Worm (Caenorhabditis elegans) whole organism, L3 larva: Measurements from ENCODE around the gene R07E5.5.

Experiments
- R02D3.7 ChIP-seq: fragments of 150-350 bp; optimal IDR thresholded peaks from 2 replicates; lab custom pipeline; 2014; ENCODE audit warnings: missing biosample characterization, missing genetic modification characterization
- aly-2 ChIP-seq: fragments of 150-350 bp; optimal IDR thresholded peaks from 2 replicates; lab custom pipeline; 2014; ENCODE audit warnings: missing biosample characterization, missing genetic modification characterization
- ama-1 ChIP-seq: fragments of 150-350 bp; optimal IDR thresholded peaks from 2 replicates; lab custom pipeline; 2018
- ceh-16 ChIP-seq: sonication (generic microtip); optimal IDR thresholded peaks from 2 replicates; lab custom pipeline; 2017; ENCODE audit warnings: missing biosample characterization, missing genetic modification characterization
- ceh-28 ChIP-seq: fragments of 150-350 bp; optimal IDR thresholded peaks from 2 replicates; lab custom pipeline; 2014; ENCODE audit warnings: missing biosample characterization, missing genetic modification reagents, missing genetic modification characterization
- ceh-82 ChIP-seq: fragments of 150-350 bp; optimal IDR thresholded peaks from 2 replicates; lab custom pipeline; 2014; ENCODE audit warnings: missing biosample characterization, missing genetic modification characterization
- egl-27 ChIP-seq: sonication (generic microtip); optimal IDR thresholded peaks from 4 replicates; lab custom pipeline; 2017; ENCODE audit warnings: missing biosample characterization, missing genetic modification reagents, missing genetic modification characterization
- elt-2 ChIP-seq: sonication (generic microtip); optimal IDR thresholded peaks from 2 replicates; lab custom pipeline; 2016; ENCODE audit warnings: missing genetic modification reagents, mild to moderate bottlenecking, missing genetic modification characterization, missing compliant biosample characterization
- elt-3 ChIP-seq, 3 experiments: fragments of 150-350 bp in 1 of 3; sonication (generic microtip) in 2 of 3; optimal IDR thresholded peaks; 2 replicates in 2 of 3; 4 replicates in 1 of 3; lab custom pipeline; 2014 to 2017; ENCODE audit warnings: missing biosample characterization in 3 of 3, missing genetic modification characterization in 3 of 3
- eor-1 ChIP-seq, 2 experiments: fragments of 150-350 bp; optimal IDR thresholded peaks; 2 replicates each; lab custom pipeline; 2014 to 2018; ENCODE audit warnings: missing biosample characterization in 2 of 2, missing genetic modification characterization in 2 of 2
- fkh-2 ChIP-seq: fragments of 150-350 bp; optimal IDR thresholded peaks from 2 replicates; lab custom pipeline; 2014; ENCODE audit warnings: missing biosample characterization, missing genetic modification reagents, missing genetic modification characterization
- fos-1 ChIP-seq: fragments of 150-350 bp; optimal IDR thresholded peaks from 2 replicates; lab custom pipeline; 2014; ENCODE audit warnings: missing biosample characterization, missing genetic modification characterization
- hmg-11 ChIP-seq: sonication (generic microtip); optimal IDR thresholded peaks from 2 replicates; lab custom pipeline; 2016; ENCODE audit warnings: missing genetic modification characterization, missing compliant biosample characterization
- jun-1 ChIP-seq: fragments of 150-350 bp; optimal IDR thresholded peaks from 2 replicates; lab custom pipeline; 2014; ENCODE audit warnings: missing biosample characterization, missing genetic modification reagents, missing genetic modification characterization
- lin-15B ChIP-seq: fragments of 150-350 bp; optimal IDR thresholded peaks from 2 replicates; lab custom pipeline; 2014; ENCODE audit warnings: missing biosample characterization, missing genetic modification characterization
- lin-39 ChIP-seq: fragments of 150-350 bp; optimal IDR thresholded peaks from 2 replicates; lab custom pipeline; 2018; ENCODE audit warnings: missing biosample characterization, missing genetic modification reagents, missing genetic modification characterization
- lsy-12 ChIP-seq: sonication (generic microtip); optimal IDR thresholded peaks from 2 replicates; lab custom pipeline; 2016; ENCODE audit warnings: mild to moderate bottlenecking, missing genetic modification characterization, missing compliant biosample characterization
- mdl-1 ChIP-seq: fragments of 150-350 bp; optimal IDR thresholded peaks from 2 replicates; lab custom pipeline; 2014; ENCODE audit warnings: missing biosample characterization, missing genetic modification characterization
- mml-1 ChIP-seq: fragments of 150-350 bp; sonication (generic microtip); optimal IDR thresholded peaks from 3 replicates; lab custom pipeline; 2014; ENCODE audit warnings: missing biosample characterization, missing genetic modification characterization
- nfya-1 ChIP-seq: sonication (generic microtip); optimal IDR thresholded peaks from 2 replicates; lab custom pipeline; 2017; ENCODE audit warnings: missing genetic modification characterization, mild to moderate bottlenecking, missing compliant biosample characterization, antibody characterized with exemption, moderate library complexity; ENCODE audit not compliant: insufficient read depth
- nhr-11 ChIP-seq: fragments of 150-350 bp; optimal IDR thresholded peaks from 2 replicates; lab custom pipeline; 2014; ENCODE audit warnings: missing biosample characterization, missing genetic modification characterization
- nhr-12 ChIP-seq: fragments of 150-350 bp; optimal IDR thresholded peaks from 2 replicates; lab custom pipeline; 2014; ENCODE audit warnings: missing biosample characterization, missing genetic modification characterization
- nhr-23 ChIP-seq: fragments of 150-350 bp; optimal IDR thresholded peaks from 2 replicates; lab custom pipeline; 2014; ENCODE audit warnings: missing biosample characterization, missing genetic modification reagents, missing genetic modification characterization
- nhr-237 ChIP-seq: fragments of 150-350 bp; optimal IDR thresholded peaks from 2 replicates; lab custom pipeline; 2014; ENCODE audit warnings: missing biosample characterization, missing genetic modification characterization
- nhr-25 ChIP-seq: sonication (generic microtip); optimal IDR thresholded peaks from 2 replicates; lab custom pipeline; 2017; ENCODE audit warnings: missing biosample characterization, missing genetic modification characterization
- nhr-43 ChIP-seq: sonication (generic microtip); optimal IDR thresholded peaks from 2 replicates; lab custom pipeline; 2016; ENCODE audit warnings: mild to moderate bottlenecking, missing genetic modification characterization, missing compliant biosample characterization; ENCODE audit not compliant: poor library complexity, severe bottlenecking
- nhr-67 ChIP-seq: fragments of 150-350 bp; optimal IDR thresholded peaks from 2 replicates; lab custom pipeline; 2014; ENCODE audit warnings: missing biosample characterization, missing genetic modification characterization
- nhr-76 ChIP-seq: fragments of 150-350 bp; sonication (generic microtip); optimal IDR thresholded peaks from 5 replicates; lab custom pipeline; 2014; ENCODE audit warnings: missing biosample characterization, missing genetic modification characterization
- nhr-77 ChIP-seq: fragments of 150-350 bp; optimal IDR thresholded peaks from 2 replicates; lab custom pipeline; 2014; ENCODE audit warnings: missing biosample characterization, missing genetic modification characterization
- pha-4 ChIP-seq: fragments of 150-350 bp; optimal IDR thresholded peaks from 2 replicates; lab custom pipeline; 2014; ENCODE audit warnings: missing biosample characterization, missing genetic modification reagents, missing genetic modification characterization
- pqm-1 ChIP-seq: fragments of 150-350 bp; optimal IDR thresholded peaks from 2 replicates; lab custom pipeline; 2017; ENCODE audit warnings: missing biosample characterization, missing genetic modification characterization, inconsistent platforms
- sea-2 ChIP-seq: fragments of 150-350 bp; sonication (generic microtip); optimal IDR thresholded peaks from 4 replicates; lab custom pipeline; 2014; ENCODE audit warnings: missing biosample characterization, missing genetic modification reagents, missing genetic modification characterization
- skn-1 ChIP-seq: fragments of 150-350 bp; optimal IDR thresholded peaks from 2 replicates; lab custom pipeline; 2014; ENCODE audit warnings: missing biosample characterization, missing genetic modification characterization
- snpc-4 ChIP-seq: fragments of 150-350 bp; optimal IDR thresholded peaks from 2 replicates; lab custom pipeline; 2014; ENCODE audit warnings: missing biosample characterization, missing genetic modification characterization
- tbx-2 ChIP-seq: sonication (generic microtip); optimal IDR thresholded peaks from 2 replicates; lab custom pipeline; 2016; ENCODE audit warnings: mild to moderate bottlenecking, missing genetic modification characterization, missing compliant biosample characterization
- unc-39 ChIP-seq: sonication (generic microtip); optimal IDR thresholded peaks from 4 replicates; lab custom pipeline; 2017; ENCODE audit warnings: missing biosample characterization, missing genetic modification characterization
- zag-1 ChIP-seq: fragments of 150-350 bp; optimal IDR thresholded peaks from 2 replicates; lab custom pipeline; 2014; ENCODE audit warnings: missing biosample characterization, missing genetic modification characterization
- ztf-11 ChIP-seq: fragments of 150-350 bp; optimal IDR thresholded peaks from 2 replicates; lab custom pipeline; 2014; ENCODE audit warnings: missing biosample characterization, missing genetic modification characterization

Gene R07E5.5

ce11 chrIII:4413099-4413498 is 15.9 kb downstream of the R07E5.5 start, which contains the start of gene mpc-1:
TSS of gene mpc-1 (plus strand) at chrIII:4413457.
- TF ChIP-seq nfya-1 (tag; lab: Kevin White, UChicago) (no peak), snpc-4 (peak; percentile 57), tbx-2 (tag; lab: Kevin White, UChicago) (no peak), aly-2 (tag; lab: Kevin White, UChicago) (no peak), lsy-12 (no peak), fos-1 (no peak), R02D3.7 (tag; lab: Kevin White, UChicago) (no peak), pha-4 (tag; lab: Kevin White, UChicago) (peak; percentile 64), elt-3 (tag; optimal IDR thresholded peaks at IDR 0.05; lab: Kevin White, UChicago) (peak in 2 of 3 experiments; percentile 68 to 80), skn-1 (tag; lab: Kevin White, UChicago) (peak; percentile 48), pqm-1 (tag; lab: Kevin White, UChicago) (peak; percentile 95), elt-2 (tag; lab: Kevin White, UChicago) (peak; percentile 89), egl-27 (tag; lab: Kevin White, UChicago) (no peak), nhr-237 (tag; lab: Kevin White, UChicago) (no peak), eor-1 (tag; optimal IDR thresholded peaks at IDR 0.05; lab: Kevin White, UChicago) (no peak), sea-2 (GFP tag; lab: Kevin White, UChicago) (no peak), ceh-28 (tag; lab: Kevin White, UChicago) (peak; percentile 19), jun-1 (tag; lab: Kevin White, UChicago) (peak; percentile 51)
- TF ChIP-seq, all 47 proteins: peak for 8

ce11 chrIII:4414041-4414440 is 16.8 kb downstream of the R07E5.5 start:
- TF ChIP-seq lin-15B (tag; lab: Kevin White, UChicago) (peak; percentile 0), elt-2 (tag; lab: Kevin White, UChicago) (peak; percentile 30), nhr-25 (peak; percentile 22), nhr-23 (tag; lab: Kevin White, UChicago) (peak; percentile 29), tbx-2 (tag; lab: Kevin White, UChicago) (peak; percentile 9), lin-39 (tag; lab: Kevin White, UChicago) (peak; percentile 33), hmg-11 (tag; lab: Kevin White, UChicago) (peak; percentile 43), nhr-43 (peak; percentile 71), snpc-4 (peak; percentile 98), nfya-1 (tag; lab: Kevin White, UChicago) (peak; percentile 55), lsy-12 (peak; percentile 63), pha-4 (tag; lab: Kevin White, UChicago) (peak; percentile 14)

- TF ChIP-seq ceh-82 (tag; lab: Kevin White, UChicago): no peak
- no peak for TF ChIP-seq nhr-77 (tag; lab: Kevin White, UChicago)
- no peak for TF ChIP-seq nhr-76 (tag; lab: Kevin White, UChicago)
- no peak for TF ChIP-seq mdl-1 (tag; lab: Kevin White, UChicago)
- TF ChIP-seq nfya-1 (tag; lab: Kevin White, UChicago): no peak
- TF ChIP-seq unc-39 (tag; lab: Kevin White, UChicago): no peak
- TF ChIP-seq R02D3.7 (tag; lab: Kevin White, UChicago): no peak
- no peak for TF ChIP-seq skn-1 (tag; lab: Kevin White, UChicago)
- TF ChIP-seq nhr-67 (tag; lab: Kevin White, UChicago): no peak
- no peak for TF ChIP-seq elt-3 (tag; optimal IDR thresholded peaks at IDR 0.05; lab: Kevin White, UChicago)
- TF ChIP-seq nhr-237 (tag; lab: Kevin White, UChicago): no peak
- TF ChIP-seq, all 47 proteins: peak for 0
These were observed 17.9 kb downstream of the R07E5.5 start, which contains the start of gene R07E5.11 for ce11 chrIII:4415135-4415534. TSS of gene R07E5.11 (minus strand) at chrIII:4415235.

ce11 chrIII:4417956-4418355 is 20.7 kb downstream of the R07E5.5 start, which contains the start of the genes R07E5.19 and pdcd-2:
TSS of gene R07E5.19 (minus strand) at chrIII:4418056.
TSS of gene pdcd-2 (minus strand) at chrIII:4418057.
- no peak for TF ChIP-seq nhr-237 (tag; lab: Kevin White, UChicago)

- TF ChIP-seq hmg-11 (tag; lab: Kevin White, UChicago) (peak; percentile 50), mml-1 (no peak), egl-27 (tag; lab: Kevin White, UChicago) (no peak), nhr-12 (tag; lab: Kevin White, UChicago) (no peak), ama-1 (lab: Kevin White, UChicago) (peak; percentile 17), zag-1 (tag; lab: Kevin White, UChicago) (no peak), nhr-23 (tag; lab: Kevin White, UChicago) (peak; percentile 66), ztf-11 (tag; lab: Kevin White, UChicago) (no peak), mdl-1 (tag; lab: Kevin White, UChicago) (no peak), ceh-82 (tag; lab: Kevin White, UChicago) (no peak), nfya-1 (tag; lab: Kevin White, UChicago) (peak; percentile 65), eor-1 (tag; optimal IDR thresholded peaks at IDR 0.05; lab: Kevin White, UChicago) (no peak), lin-39 (tag; lab: Kevin White, UChicago) (no peak), aly-2 (tag; lab: Kevin White, UChicago) (no peak), ceh-16 (no peak), elt-3 (tag; optimal IDR thresholded peaks at IDR 0.05; lab: Kevin White, UChicago) (no peak), elt-2 (tag; lab: Kevin White, UChicago) (peak; percentile 50), fkh-2 (tag; lab: Kevin White, UChicago) (no peak), jun-1 (tag; lab: Kevin White, UChicago) (no peak), pha-4 (tag; lab: Kevin White, UChicago) (peak; percentile 55), nhr-67 (tag; lab: Kevin White, UChicago) (no peak), fos-1 (no peak), nhr-11 (tag; lab: Kevin White, UChicago) (no peak), tbx-2 (tag; lab: Kevin White, UChicago) (no peak)
These were observed 22.1 kb downstream of the R07E5.5 start, which contains the start of the genes R07E5.7 and cku-80 for ce11 chrIII:4419117-4419978. TSS of gene R07E5.7 (minus strand) at chrIII:4419167. TSS of gene cku-80 (plus strand) at chrIII:4419848.
